Fruit fly (Drosophila melanogaster): ENCODE results near the gene CASK.
A peak's percentile ranks its signal among the peaks of the same experiment; 100 is the strongest.

The CASK gene

DNA sequence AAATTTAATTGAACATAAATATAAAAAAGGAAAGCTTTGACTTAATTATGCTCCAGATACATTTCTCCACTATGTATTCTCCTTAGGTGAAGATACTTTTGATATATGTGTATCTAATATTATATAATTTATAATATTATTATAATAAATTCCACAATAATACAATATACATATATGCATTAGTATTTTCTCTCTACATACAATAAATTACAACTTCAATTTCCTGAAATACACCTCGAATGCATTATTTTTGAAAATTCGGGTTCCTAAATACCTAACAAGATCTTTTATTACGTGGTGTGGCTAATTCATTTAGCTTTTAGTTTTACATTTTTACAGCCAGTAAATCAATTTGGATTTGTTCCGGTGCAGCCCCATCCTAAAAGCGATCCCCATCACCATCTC, 7.8 kb upstream of the CASK start (continued):
- no peak for TF ChIP-seq twi (tag; optimal IDR thresholded peaks at IDR 0.05)
- no peak for TF ChIP-seq gt (GFP tag; IDR thresholded peaks at IDR 0.05)
- TF ChIP-seq so (GFP tag; IDR thresholded peaks at IDR 0.05) = no peak
- TF ChIP-seq Lpt (GFP tag; optimal IDR thresholded peaks at IDR 0.05) = no peak
- TF ChIP-seq Doc3 (GFP tag; IDR thresholded peaks at IDR 0.05; ENCODE audit: partially characterized antibody) = no peak
- TF ChIP-seq CG4424 (GFP tag; optimal IDR thresholded peaks at IDR 0.05) = peak; percentile 2
- no peak for TF ChIP-seq CG16863 (GFP tag; optimal IDR thresholded peaks at IDR 0.05)
- TF ChIP-seq CG33213 (GFP tag; optimal IDR thresholded peaks at IDR 0.05) = no peak
- TF ChIP-seq Dek (tag; optimal IDR thresholded peaks at IDR 0.05) = no peak
- TF ChIP-seq phol (tag; optimal IDR thresholded peaks at IDR 0.05) = peak; percentile 68
- peak; percentile 21 for TF ChIP-seq CG9727 (GFP tag; optimal IDR thresholded peaks at IDR 0.05)
- no peak for TF ChIP-seq CG6175 (GFP tag; IDR thresholded peaks at IDR 0.05)
- TF ChIP-seq yki (optimal IDR thresholded peaks at IDR 0.05) = no peak
- TF ChIP-seq CG12659 (GFP tag; optimal IDR thresholded peaks at IDR 0.05) = no peak
- no peak for TF ChIP-seq BtbVII (GFP tag; optimal IDR thresholded peaks at IDR 0.05)
- no peak for TF ChIP-seq sens-2 (GFP tag; IDR thresholded peaks at IDR 0.05)
- TF ChIP-seq HmgD (GFP tag; optimal IDR thresholded peaks at IDR 0.05) = no peak
- no peak for TF ChIP-seq Adf1 (GFP tag; IDR thresholded peaks at IDR 0.05)
- no peak for TF ChIP-seq fu2 (GFP tag; optimal IDR thresholded peaks at IDR 0.05)
- no peak for TF ChIP-seq Rfx (GFP tag; IDR thresholded peaks at IDR 0.05)
- no peak for TF ChIP-seq danr (GFP tag; IDR thresholded peaks at IDR 0.05)
- no peak for TF ChIP-seq Dbx (GFP tag; IDR thresholded peaks at IDR 0.05)
- no peak for TF ChIP-seq hkb (optimal IDR thresholded peaks at IDR 0.05)
- no peak for TF ChIP-seq hkb (GFP tag; IDR thresholded peaks at IDR 0.05)
- no peak for TF ChIP-seq CG5180 (GFP tag; optimal IDR thresholded peaks at IDR 0.05)
- peak in 1 of 3 experiments; percentile 76 for TF ChIP-seq lola (GFP tag; optimal IDR thresholded peaks at IDR 0.05)
- TF ChIP-seq CG6689 (GFP tag; IDR thresholded peaks at IDR 0.05) = no peak
- TF ChIP-seq CG9876 (GFP tag; optimal IDR thresholded peaks at IDR 0.05) = no peak
- TF ChIP-seq kay (GFP tag; optimal IDR thresholded peaks at IDR 0.05) = no peak
- TF ChIP-seq esg (GFP tag; conservative IDR thresholded peaks at IDR 0.05) = no peak
- no peak for TF ChIP-seq Optix (GFP tag; IDR thresholded peaks at IDR 0.05)
- TF ChIP-seq CG7963 (GFP tag; IDR thresholded peaks at IDR 0.05; ENCODE audit: partially characterized antibody) = no peak
- TF ChIP-seq bowl (GFP tag; IDR thresholded peaks at IDR 0.05) = no peak
- TF ChIP-seq CG10565 (GFP tag; optimal IDR thresholded peaks at IDR 0.05) = no peak
- no peak for TF ChIP-seq Gsc (GFP tag; IDR thresholded peaks at IDR 0.05)
- TF ChIP-seq Camta (GFP tag; optimal IDR thresholded peaks at IDR 0.05) = no peak
- TF ChIP-seq luna (GFP tag; optimal IDR thresholded peaks at IDR 0.05) = no peak
- TF ChIP-seq CG7987 (GFP tag; optimal IDR thresholded peaks at IDR 0.05) = no peak
- no peak for TF ChIP-seq CG5245 (GFP tag; optimal IDR thresholded peaks at IDR 0.05)
- TF ChIP-seq MTF-1 (GFP tag; optimal IDR thresholded peaks at IDR 0.05; ENCODE audit: borderline replicate concordance) = no peak
- TF ChIP-seq croc (GFP tag; conservative IDR thresholded peaks at IDR 0.05) = no peak
- no peak for TF ChIP-seq CG8944 (GFP tag; optimal IDR thresholded peaks at IDR 0.05)
- TF ChIP-seq CG8359 (GFP tag; optimal IDR thresholded peaks at IDR 0.05; ENCODE audit: borderline replicate concordance) = no peak
- TF ChIP-seq slp2 (GFP tag; optimal IDR thresholded peaks at IDR 0.05) = no peak
- TF ChIP-seq CG13123 (GFP tag; optimal IDR thresholded peaks at IDR 0.05) = no peak
- TF ChIP-seq nmo (GFP tag; optimal IDR thresholded peaks at IDR 0.05) = peak; percentile 63
- TF ChIP-seq Mrtf (GFP tag; IDR thresholded peaks at IDR 0.05) = no peak
- no peak for TF ChIP-seq lab (GFP tag; optimal IDR thresholded peaks at IDR 0.05)
- TF ChIP-seq ewg (GFP tag; optimal IDR thresholded peaks at IDR 0.05) = no peak
- TF ChIP-seq CG7786 (GFP tag; optimal IDR thresholded peaks at IDR 0.05) = no peak
- no peak for TF ChIP-seq hbn (GFP tag; IDR thresholded peaks at IDR 0.05; ENCODE audit: partially characterized antibody)
- TF ChIP-seq Jarid2 (GFP tag; optimal IDR thresholded peaks at IDR 0.05) = no peak
- peak; percentile 72 for TF ChIP-seq CG2712 (tag; optimal IDR thresholded peaks at IDR 0.05)
